Worm (Caenorhabditis elegans) whole organism, late embryonic: ENCODE results near the gene C08B6.10.

Experiments
- nhr-11 ChIP-seq: fragments of 150-350 bp; optimal IDR thresholded peaks from 2 replicates; lab custom pipeline; 2014; ENCODE audit warnings: missing biosample characterization, missing genetic modification characterization
- sox-4 ChIP-seq: sonication (generic microtip); optimal IDR thresholded peaks from 2 replicates; lab custom pipeline; 2017; ENCODE audit warnings: mild to moderate bottlenecking, missing genetic modification characterization, inconsistent platforms, missing compliant biosample characterization
- ztf-16 ChIP-seq: sonication (generic microtip); optimal IDR thresholded peaks from 2 replicates; lab custom pipeline; 2017; ENCODE audit warnings: missing genetic modification characterization, missing compliant biosample characterization

DNA sequence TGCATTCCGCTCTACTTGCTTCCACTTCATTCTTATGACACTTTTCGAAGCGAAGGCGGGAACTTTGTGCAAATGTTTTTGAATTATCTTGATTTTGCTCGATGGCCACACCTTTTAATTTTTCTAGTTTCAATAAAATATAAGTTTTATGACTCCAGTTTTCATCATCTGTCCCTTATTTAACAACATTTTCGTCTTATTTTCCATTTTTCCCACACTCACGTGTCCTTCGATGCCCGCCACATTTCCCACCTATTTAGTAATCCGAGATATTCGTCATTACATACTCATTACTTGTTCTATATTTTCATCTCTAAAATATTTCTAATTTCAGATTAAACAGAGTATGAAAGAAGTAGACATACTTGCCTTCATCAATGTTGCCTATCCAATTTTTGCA, 30.9 kb upstream of the C08B6.10 start, which contains the start of gene srd-49:
- no peak for TF ChIP-seq ztf-16 (tag; lab: Kevin White, UChicago)
- TF ChIP-seq sox-4 (tag; lab: Kevin White, UChicago) = no peak
- TF ChIP-seq nhr-11 (tag; lab: Kevin White, UChicago) = no peak
